Fruit fly (Drosophila melanogaster) whole organism, embryonic: ENCODE measurements around the gene HP1b.

Experiments used
- B-H2 ChIP-seq: fragments of 200-800 bp; sonication (Bioruptor generic); optimal IDR thresholded peaks from 2 replicates; lab custom pipeline; 2018; ENCODE audit warnings: missing biosample characterization, mild to moderate bottlenecking, missing genetic modification characterization
- Blimp-1 ChIP-seq: fragments of 200-800 bp; sonication (Bioruptor generic); optimal IDR thresholded peaks from 3 replicates; lab custom pipeline; 2018; ENCODE audit warnings: missing biosample characterization, missing genetic modification characterization, mild to moderate bottlenecking, moderate library complexity, missing genetic modification reagents
- CG11093 ChIP-seq: fragments of 200-800 bp; sonication (Bioruptor generic); IDR thresholded peaks from 3 replicates; pipeline ENCODE4 v1.3.6; 2022; ENCODE audit warnings: missing biosample characterization, missing genetic modification characterization
- CG1233 ChIP-seq: fragments of 200-800 bp; sonication (Bioruptor generic); optimal IDR thresholded peaks from 4 replicates; lab custom pipeline; 2018; ENCODE audit warnings: missing biosample characterization, mild to moderate bottlenecking, missing genetic modification characterization
- CG13123 ChIP-seq: fragments of 200-800 bp; sonication (Bioruptor generic); optimal IDR thresholded peaks from 2 replicates; lab custom pipeline; 2016; ENCODE audit warnings: missing biosample characterization, missing genetic modification characterization
- CG13424 ChIP-seq: fragments of 200-800 bp; sonication (Bioruptor generic); optimal IDR thresholded peaks from 2 replicates; lab custom pipeline; 2019; ENCODE audit warnings: missing biosample characterization, mild to moderate bottlenecking, missing genetic modification characterization, moderate library complexity
- CG13624 ChIP-seq: fragments of 200-800 bp; sonication (Bioruptor generic); optimal IDR thresholded peaks from 2 replicates; lab custom pipeline; 2016; ENCODE audit warnings: missing biosample characterization, missing genetic modification characterization
- CG14965 ChIP-seq: fragments of 200-800 bp; sonication (Bioruptor generic); optimal IDR thresholded peaks from 2 replicates; lab custom pipeline; 2016; ENCODE audit warnings: missing biosample characterization, missing genetic modification characterization, borderline replicate concordance
- CG17186 ChIP-seq: fragments of 200-800 bp; sonication (Bioruptor generic); optimal IDR thresholded peaks from 3 replicates; lab custom pipeline; 2017; ENCODE audit warnings: missing biosample characterization, missing genetic modification reagents, missing genetic modification characterization
- CG2712 ChIP-seq: fragments of 200-800 bp; optimal IDR thresholded peaks from 3 replicates; lab custom pipeline; 2019; ENCODE audit warnings: missing biosample characterization, mild to moderate bottlenecking, missing genetic modification characterization, moderate library complexity
- CG4360 ChIP-seq: fragments of 200-800 bp; sonication (Bioruptor generic); IDR thresholded peaks from 2 replicates; pipeline ENCODE4 v1.3.6; 2022; ENCODE audit warnings: missing biosample characterization, missing genetic modification characterization
- CG4404 ChIP-seq: fragments of 200-800 bp; sonication (Bioruptor generic); IDR thresholded peaks from 2 replicates; pipeline ENCODE4 v1.3.6; 2022; ENCODE audit warnings: missing biosample characterization, missing genetic modification characterization
- CG4820 ChIP-seq: fragments of 200-800 bp; sonication (Bioruptor generic); optimal IDR thresholded peaks from 3 replicates; lab custom pipeline; 2016; ENCODE audit warnings: missing biosample characterization, missing genetic modification characterization
- CG6683 ChIP-seq: fragments of 200-800 bp; sonication (Bioruptor generic); optimal IDR thresholded peaks from 2 replicates; lab custom pipeline; 2017; ENCODE audit warnings: missing biosample characterization, mild to moderate bottlenecking, missing genetic modification characterization, missing genetic modification reagents
- CG7357 ChIP-seq: fragments of 200-800 bp; sonication (Bioruptor generic); IDR thresholded peaks from 3 replicates; pipeline ENCODE4 v1.3.6; 2022; ENCODE audit warnings: missing biosample characterization, missing genetic modification characterization
- CG7987 ChIP-seq: fragments of 200-800 bp; sonication (Bioruptor generic); optimal IDR thresholded peaks from 2 replicates; lab custom pipeline; 2018; ENCODE audit warnings: missing biosample characterization, mild to moderate bottlenecking, missing genetic modification characterization, moderate library complexity
- CG8924 ChIP-seq: fragments of 200-800 bp; optimal IDR thresholded peaks from 3 replicates; lab custom pipeline; 2019; ENCODE audit warnings: missing biosample characterization, mild to moderate bottlenecking, missing genetic modification characterization, moderate library complexity
- CG9727 ChIP-seq: fragments of 200-800 bp; sonication (Bioruptor generic); optimal IDR thresholded peaks from 3 replicates; lab custom pipeline; 2017; ENCODE audit warnings: missing biosample characterization, mild to moderate bottlenecking, missing genetic modification characterization
- D19A ChIP-seq: fragments of 200-800 bp; optimal IDR thresholded peaks from 3 replicates; lab custom pipeline; 2019; ENCODE audit warnings: missing biosample characterization, mild to moderate bottlenecking, missing genetic modification characterization, moderate library complexity
- Dad ChIP-seq: fragments of 200-800 bp; sonication (Bioruptor generic); optimal IDR thresholded peaks from 3 replicates; lab custom pipeline; 2016; ENCODE audit warnings: missing biosample characterization, missing genetic modification characterization
- H15 ChIP-seq: fragments of 200-800 bp; sonication (Bioruptor generic); IDR thresholded peaks from 3 replicates; pipeline ENCODE4 v1.3.6; 2022; ENCODE audit warnings: missing biosample characterization, missing genetic modification characterization
- Hr78 ChIP-seq, 2 experiments: fragments of 200-800 bp in 1 of 2; fragments of >200 bp in 1 of 2; sonication (Bioruptor generic) in 1 of 2; optimal IDR thresholded peaks; 2 replicates each; lab custom pipeline; 2017 to 2019; ENCODE audit warnings: missing biosample characterization in 2 of 2, missing genetic modification characterization in 2 of 2, mild to moderate bottlenecking in 1 of 2, moderate library complexity in 1 of 2
- Mrtf ChIP-seq: fragments of 200-800 bp; sonication (Bioruptor generic); IDR thresholded peaks from 3 replicates; pipeline ENCODE4 v1.3.6; 2022; ENCODE audit warnings: missing biosample characterization, missing genetic modification characterization
- NC2α ChIP-seq: fragments of 200-800 bp; sonication (Bioruptor generic); optimal IDR thresholded peaks from 2 replicates; lab custom pipeline; 2016; ENCODE audit warnings: missing biosample characterization, missing genetic modification characterization
- NfI ChIP-seq: fragments of 200-800 bp; sonication (Bioruptor generic); optimal IDR thresholded peaks from 3 replicates; lab custom pipeline; 2018; ENCODE audit warnings: missing biosample characterization, mild to moderate bottlenecking, missing genetic modification characterization, moderate library complexity
- Opbp ChIP-seq: fragments of 200-800 bp; sonication (Bioruptor generic); IDR thresholded peaks from 3 replicates; pipeline ENCODE4 v1.3.6; 2022; ENCODE audit warnings: missing biosample characterization, missing genetic modification characterization; ENCODE audit not compliant: partially characterized antibody
- Rfx ChIP-seq: fragments of 200-800 bp; sonication (Bioruptor generic); IDR thresholded peaks from 2 replicates; pipeline ENCODE4 v1.3.6; 2022; ENCODE audit warnings: missing biosample characterization, missing genetic modification characterization
- aop ChIP-seq: fragments of 200-800 bp; sonication (Bioruptor generic); IDR thresholded peaks from 2 replicates; pipeline ENCODE4 v1.3.6; 2022; ENCODE audit warnings: missing biosample characterization, missing genetic modification characterization
- caup ChIP-seq: fragments of 200-800 bp; sonication (Bioruptor generic); optimal IDR thresholded peaks from 3 replicates; lab custom pipeline; 2017; ENCODE audit warnings: missing biosample characterization, mild to moderate bottlenecking, missing genetic modification characterization, moderate library complexity; ENCODE audit not compliant: severe bottlenecking
- ci ChIP-seq: fragments of 200-800 bp; sonication (Bioruptor generic); IDR thresholded peaks from 3 replicates; pipeline ENCODE4 v1.3.6; 2022; ENCODE audit warnings: missing biosample characterization, missing genetic modification characterization
- crol ChIP-seq: fragments of 200-800 bp; sonication (Bioruptor generic); IDR thresholded peaks from 2 replicates; pipeline ENCODE4 v1.3.6; 2022; ENCODE audit warnings: missing biosample characterization, missing genetic modification characterization
- dati ChIP-seq: fragments of 200-800 bp; sonication (Bioruptor generic); IDR thresholded peaks from 2 replicates; pipeline ENCODE4 v1.3.6; 2022; ENCODE audit warnings: missing biosample characterization, missing genetic modification characterization
- dm ChIP-seq: fragments of 200-800 bp; sonication (Bioruptor generic); optimal IDR thresholded peaks from 3 replicates; lab custom pipeline; 2016; ENCODE audit warnings: missing biosample characterization, missing genetic modification characterization
- dysf ChIP-seq: fragments of 200-800 bp; sonication (Bioruptor generic); IDR thresholded peaks from 3 replicates; pipeline ENCODE4 v1.3.6; 2022; ENCODE audit warnings: missing biosample characterization, missing genetic modification characterization
- fu2 ChIP-seq: fragments of 200-800 bp; sonication (Bioruptor generic); optimal IDR thresholded peaks from 2 replicates; lab custom pipeline; 2016; ENCODE audit warnings: missing biosample characterization, missing genetic modification characterization
- ham ChIP-seq: fragments of 200-800 bp; sonication (Bioruptor generic); IDR thresholded peaks from 2 replicates; pipeline ENCODE4 v1.3.6; 2022; ENCODE audit warnings: missing biosample characterization, missing genetic modification characterization
- her ChIP-seq: fragments of 200-800 bp; sonication (Bioruptor generic); optimal IDR thresholded peaks from 2 replicates; lab custom pipeline; 2016; ENCODE audit warnings: missing biosample characterization, missing genetic modification characterization
- nau ChIP-seq: fragments of 200-800 bp; sonication (Bioruptor generic); optimal IDR thresholded peaks from 3 replicates; lab custom pipeline; 2017; ENCODE audit warnings: missing biosample characterization, mild to moderate bottlenecking, missing genetic modification characterization, missing genetic modification reagents
- nerfin-1 ChIP-seq: fragments of 200-800 bp; sonication (Bioruptor generic); optimal IDR thresholded peaks from 3 replicates; lab custom pipeline; 2019; ENCODE audit warnings: missing biosample characterization, mild to moderate bottlenecking, missing genetic modification characterization, moderate library complexity
- org-1 ChIP-seq: fragments of 200-800 bp; sonication (Bioruptor generic); optimal IDR thresholded peaks from 2 replicates; lab custom pipeline; 2017; ENCODE audit warnings: missing biosample characterization, missing genetic modification characterization
- otp ChIP-seq: fragments of 200-800 bp; sonication (Bioruptor generic); IDR thresholded peaks from 3 replicates; pipeline ENCODE4, ENCODE4 v1.3.6; 2022; ENCODE audit warnings: missing biosample characterization, missing genetic modification characterization
- phol ChIP-seq: fragments of 200-800 bp; sonication (Bioruptor generic); optimal IDR thresholded peaks from 3 replicates; lab custom pipeline; 2018; ENCODE audit warnings: missing biosample characterization, mild to moderate bottlenecking, missing genetic modification characterization, moderate library complexity
- prd ChIP-seq, 3 experiments: fragments of >200 bp in 2 of 3; fragments of 200-800 bp in 1 of 3; sonication (Bioruptor generic) in 1 of 3; optimal IDR thresholded peaks in 2 of 3; IDR thresholded peaks in 1 of 3; 2 replicates in 2 of 3; 3 replicates in 1 of 3; pipeline versions ENCODE4 v1.3.6 to Lab custom; 2017 to 2022; ENCODE audit warnings: missing biosample characterization in 1 of 3, missing genetic modification characterization in 1 of 3
- unpg ChIP-seq: fragments of 200-800 bp; sonication (Bioruptor generic); optimal IDR thresholded peaks from 3 replicates; lab custom pipeline; 2018; ENCODE audit warnings: missing biosample characterization, mild to moderate bottlenecking, missing genetic modification characterization, moderate library complexity
- vfl ChIP-seq: fragments of 200-800 bp; sonication (Bioruptor generic); optimal IDR thresholded peaks from 2 replicates; lab custom pipeline; 2016; ENCODE audit warnings: missing biosample characterization, missing genetic modification characterization

Gene HP1b

dm6 chrX:9119671-9120364 is 39.0 kb downstream of the HP1b start (continued):
- TF ChIP-seq NfI (GFP tag; lab: Kevin White, UChicago) (no peak), crol (peak; percentile 73), CG13123 (GFP tag; lab: Kevin White, UChicago) (no peak), ham (GFP tag; lab: Robert Waterston, UW) (no peak), nerfin-1 (tag; lab: Kevin White, UChicago) (peak; percentile 15), Hr78 (GFP tag; optimal IDR thresholded peaks at IDR 0.05; lab: Kevin White, UChicago) (no peak), CG8924 (tag; lab: Kevin White, UChicago) (peak; percentile 12), CG9727 (GFP tag; lab: Kevin White, UChicago) (peak; percentile 16), NC2α (GFP tag; lab: Kevin White, UChicago) (no peak)

DNA sequence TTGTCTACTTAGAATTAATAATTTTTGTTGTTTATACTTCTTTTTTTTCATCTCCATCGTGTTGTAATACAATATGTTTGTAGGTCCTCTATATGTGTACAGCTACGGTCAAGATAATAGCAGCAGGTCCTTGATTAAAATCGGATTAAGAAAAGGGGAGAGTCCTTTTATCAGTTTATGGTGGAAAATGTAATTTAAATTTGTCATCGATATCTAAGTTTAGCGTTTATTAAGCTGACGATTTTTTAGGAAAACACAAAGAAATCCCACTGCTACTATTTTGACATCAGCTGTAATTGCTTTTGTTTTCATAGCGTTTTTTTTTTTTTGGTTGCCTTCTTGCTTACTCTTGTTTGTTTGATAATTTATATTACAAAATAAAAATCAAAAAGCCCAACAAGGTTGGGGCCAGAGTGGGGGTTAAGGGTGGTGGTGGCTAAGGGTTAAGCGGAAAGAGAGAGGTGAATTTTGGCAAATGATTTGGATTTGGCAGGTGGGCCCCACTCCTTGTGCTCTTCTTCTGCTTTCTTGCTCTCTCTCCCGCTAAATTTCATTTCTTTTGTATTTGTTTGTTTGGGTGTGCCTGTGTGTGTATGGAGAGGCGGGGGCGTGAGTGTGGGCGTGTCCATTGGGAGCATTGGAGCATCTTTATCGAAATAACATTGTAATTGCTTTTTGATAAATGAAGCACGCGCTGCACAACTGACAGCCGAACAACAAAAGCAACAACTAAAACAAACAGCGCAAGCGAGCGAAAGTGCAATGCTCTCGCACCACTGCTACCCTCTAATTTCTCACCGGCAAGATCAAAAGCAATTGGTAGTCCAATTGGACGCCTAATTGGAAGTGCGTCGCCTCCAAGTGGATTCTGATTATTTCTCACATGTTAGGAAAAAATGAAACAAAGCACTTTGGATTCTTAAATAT is 40.2 kb downstream of the HP1b start:
- no peak for TF ChIP-seq prd (optimal IDR thresholded peaks at IDR 0.05; lab: Kevin White, UChicago)
- 0 out of 3 replicates have a peak, but pooled peaks have one; percentile 43 for TF ChIP-seq prd (GFP tag; IDR thresholded peaks at IDR 0.05; lab: Robert Waterston, UW)
- no peak for TF ChIP-seq CG4404 (GFP tag; lab: Robert Waterston, UW)
- TF ChIP-seq unpg = peak; percentile 52
- no peak for TF ChIP-seq aop (GFP tag; lab: Robert Waterston, UW)
- TF ChIP-seq vfl = peak; percentile 7
- TF ChIP-seq ci (GFP tag; lab: Robert Waterston, UW) = peak; percentile 12; the same call in 1 of the 3 replicates
- no peak for TF ChIP-seq CG14965 (GFP tag; lab: Kevin White, UChicago)
- peak; percentile 61; the same call in 2 of the 3 replicates for TF ChIP-seq dysf (GFP tag; lab: Robert Waterston, UW)
- no peak for TF ChIP-seq CG4360 (GFP tag; lab: Robert Waterston, UW)
- TF ChIP-seq CG11093 = no peak
- no peak for TF ChIP-seq Dad
- TF ChIP-seq B-H2 (GFP tag; lab: Kevin White, UChicago) = no peak
- peak; percentile 60 for TF ChIP-seq Blimp-1
- peak; percentile 54 for TF ChIP-seq phol
- TF ChIP-seq dm (GFP tag; lab: Kevin White, UChicago) = no peak
- TF ChIP-seq CG13624 (GFP tag; lab: Kevin White, UChicago) = peak; percentile 14
- TF ChIP-seq D19A (tag; lab: Kevin White, UChicago) = peak; percentile 55
- TF ChIP-seq CG7357 (GFP tag; lab: Robert Waterston, UW) = no peak
- TF ChIP-seq CG6683 (GFP tag; lab: Kevin White, UChicago) = no peak
- no peak for TF ChIP-seq fu2 (GFP tag; lab: Kevin White, UChicago)
- TF ChIP-seq her (GFP tag; lab: Kevin White, UChicago) = no peak
- no peak for TF ChIP-seq dati (GFP tag; lab: Robert Waterston, UW)
- no peak for TF ChIP-seq H15 (GFP tag; lab: Robert Waterston, UW)
- no peak for TF ChIP-seq CG17186
- TF ChIP-seq CG13424 (tag; lab: Kevin White, UChicago) = peak; percentile 50
- TF ChIP-seq Opbp = no peak
- peak; percentile 59 for TF ChIP-seq nau (GFP tag; lab: Kevin White, UChicago)
- TF ChIP-seq CG7987 = no peak
- TF ChIP-seq Mrtf (GFP tag; lab: Robert Waterston, UW) = peak; percentile 40; the same call in 1 of the 3 replicates
- peak; percentile 37 for TF ChIP-seq org-1 (GFP tag; lab: Kevin White, UChicago)
- TF ChIP-seq otp (GFP tag; lab: Robert Waterston, UW) = no peak
- peak; percentile 55 for TF ChIP-seq CG2712 (tag; lab: Kevin White, UChicago)
- peak; percentile 36 for TF ChIP-seq CG1233
- peak; percentile 32 for TF ChIP-seq CG4820 (GFP tag; lab: Kevin White, UChicago)
- no peak for TF ChIP-seq caup
- peak; percentile 34; the same call in 1 of the 2 replicates for TF ChIP-seq Rfx (GFP tag; lab: Robert Waterston, UW)
